Fruit fly (Drosophila melanogaster) whole organism, embryonic: ENCODE data around the gene shd.

Source experiments
- Bteb2 ChIP-seq: fragments of 200-800 bp; sonication (Bioruptor generic); optimal IDR thresholded peaks from 2 replicates; lab custom pipeline; 2016; ENCODE audit warnings: missing biosample characterization, missing genetic modification characterization
- CG10147 ChIP-seq: fragments of 200-800 bp; sonication (Bioruptor generic); optimal IDR thresholded peaks from 2 replicates; lab custom pipeline; 2019; ENCODE audit warnings: missing biosample characterization, mild to moderate bottlenecking, missing genetic modification characterization, moderate library complexity
- CG10267 ChIP-seq: fragments of 200-800 bp; sonication (Bioruptor generic); optimal IDR thresholded peaks from 2 replicates; lab custom pipeline; 2018; ENCODE audit warnings: missing biosample characterization, mild to moderate bottlenecking, missing genetic modification characterization, moderate library complexity
- CG10462 ChIP-seq: fragments of 200-800 bp; sonication (Bioruptor generic); optimal IDR thresholded peaks from 2 replicates; lab custom pipeline; 2016; ENCODE audit warnings: missing biosample characterization, missing genetic modification characterization
- CG12769 ChIP-seq: fragments of 200-800 bp; sonication (Bioruptor generic); optimal IDR thresholded peaks from 2 replicates; lab custom pipeline; 2019; ENCODE audit warnings: missing biosample characterization, mild to moderate bottlenecking, missing genetic modification characterization, moderate library complexity
- CG13894 ChIP-seq: fragments of 200-800 bp; sonication (Bioruptor generic); optimal IDR thresholded peaks from 3 replicates; lab custom pipeline; 2018; ENCODE audit warnings: missing biosample characterization, mild to moderate bottlenecking, missing genetic modification characterization, moderate library complexity
- CG14667 ChIP-seq: fragments of 200-800 bp; sonication (Bioruptor generic); IDR thresholded peaks from 2 replicates; pipeline ENCODE4 v1.3.6; 2022; ENCODE audit warnings: missing biosample characterization, missing genetic modification characterization
- CG17385 ChIP-seq: fragments of 200-800 bp; sonication (Bioruptor generic); optimal IDR thresholded peaks from 3 replicates; lab custom pipeline; 2018; ENCODE audit warnings: missing biosample characterization, mild to moderate bottlenecking, missing genetic modification characterization
- CG17612 ChIP-seq: fragments of 200-800 bp; sonication (Bioruptor generic); IDR thresholded peaks from 2 replicates; pipeline ENCODE4 v1.3.6; 2022; ENCODE audit warnings: missing biosample characterization, missing genetic modification characterization
- CG2202 ChIP-seq: fragments of 200-800 bp; sonication (Bioruptor generic); optimal IDR thresholded peaks from 2 replicates; lab custom pipeline; 2018; ENCODE audit warnings: missing biosample characterization, mild to moderate bottlenecking, missing genetic modification characterization
- CG30020 ChIP-seq: fragments of 200-800 bp; optimal IDR thresholded peaks from 2 replicates; lab custom pipeline; 2019; ENCODE audit warnings: missing biosample characterization, mild to moderate bottlenecking, missing genetic modification characterization, moderate library complexity
- CG3065 ChIP-seq: fragments of 200-800 bp; sonication (Bioruptor generic); optimal IDR thresholded peaks from 2 replicates; lab custom pipeline; 2016; ENCODE audit warnings: missing biosample characterization, missing genetic modification characterization
- CG33213 ChIP-seq: fragments of 200-800 bp; sonication (Bioruptor generic); optimal IDR thresholded peaks from 3 replicates; lab custom pipeline; 2016; ENCODE audit warnings: missing biosample characterization, missing genetic modification characterization
- CG33557 ChIP-seq: fragments of 200-800 bp; sonication (Bioruptor generic); optimal IDR thresholded peaks from 2 replicates; lab custom pipeline; 2019; ENCODE audit warnings: missing biosample characterization, mild to moderate bottlenecking, missing genetic modification characterization, moderate library complexity
- CG3407 ChIP-seq: fragments of 200-800 bp; sonication (Bioruptor generic); optimal IDR thresholded peaks from 2 replicates; lab custom pipeline; 2018; ENCODE audit warnings: missing biosample characterization, mild to moderate bottlenecking, missing genetic modification characterization
- CG4707 ChIP-seq: fragments of 200-800 bp; sonication (Bioruptor generic); optimal IDR thresholded peaks from 2 replicates; lab custom pipeline; 2018; ENCODE audit warnings: missing biosample characterization, mild to moderate bottlenecking, missing genetic modification characterization, moderate library complexity
- CG4820 ChIP-seq: fragments of 200-800 bp; sonication (Bioruptor generic); optimal IDR thresholded peaks from 3 replicates; lab custom pipeline; 2016; ENCODE audit warnings: missing biosample characterization, missing genetic modification characterization
- CG7987 ChIP-seq: fragments of 200-800 bp; sonication (Bioruptor generic); optimal IDR thresholded peaks from 2 replicates; lab custom pipeline; 2018; ENCODE audit warnings: missing biosample characterization, mild to moderate bottlenecking, missing genetic modification characterization, moderate library complexity
- CG8281 ChIP-seq: fragments of 200-800 bp; sonication (Bioruptor generic); optimal IDR thresholded peaks from 2 replicates; lab custom pipeline; 2018; ENCODE audit warnings: missing biosample characterization, mild to moderate bottlenecking, missing genetic modification characterization, moderate library complexity
- CG8388 ChIP-seq: fragments of 200-800 bp; sonication (Bioruptor generic); optimal IDR thresholded peaks from 2 replicates; lab custom pipeline; 2019; ENCODE audit warnings: missing biosample characterization, mild to moderate bottlenecking, missing genetic modification characterization, moderate library complexity
- CG9215 ChIP-seq: fragments of 200-800 bp; sonication (Bioruptor generic); IDR thresholded peaks from 2 replicates; pipeline ENCODE4 v1.3.6; 2022; ENCODE audit warnings: missing biosample characterization, missing genetic modification characterization
- CG9797 ChIP-seq: fragments of 200-800 bp; sonication (Bioruptor generic); optimal IDR thresholded peaks from 3 replicates; lab custom pipeline; 2018; ENCODE audit warnings: missing biosample characterization, mild to moderate bottlenecking, missing genetic modification characterization
- Gsc ChIP-seq: fragments of 200-800 bp; sonication (Bioruptor generic); IDR thresholded peaks from 2 replicates; pipeline ENCODE4 v1.3.6; 2022; ENCODE audit warnings: missing biosample characterization, missing genetic modification characterization
- Hey ChIP-seq: fragments of 200-800 bp; sonication (Bioruptor generic); optimal IDR thresholded peaks from 3 replicates; lab custom pipeline; 2018; ENCODE audit warnings: missing biosample characterization, mild to moderate bottlenecking, missing genetic modification characterization
- PHDP ChIP-seq: fragments of 200-800 bp; sonication (Bioruptor generic); optimal IDR thresholded peaks from 3 replicates; lab custom pipeline; 2018; ENCODE audit warnings: missing biosample characterization, mild to moderate bottlenecking, missing genetic modification characterization, moderate library complexity
- Side ChIP-seq: fragments of 200-800 bp; sonication (Bioruptor generic); optimal IDR thresholded peaks from 2 replicates; lab custom pipeline; 2016; ENCODE audit warnings: missing biosample characterization, missing genetic modification characterization
- Six4 ChIP-seq: fragments of 200-800 bp; sonication (Bioruptor generic); optimal IDR thresholded peaks from 2 replicates; lab custom pipeline; 2016; ENCODE audit warnings: missing biosample characterization, missing genetic modification characterization
- Vsx1 ChIP-seq: fragments of 200-800 bp; sonication (Bioruptor generic); optimal IDR thresholded peaks from 2 replicates; lab custom pipeline; 2017; ENCODE audit warnings: missing biosample characterization, mild to moderate bottlenecking, missing genetic modification characterization, missing genetic modification reagents
- ac ChIP-seq: fragments of 200-800 bp; sonication (Bioruptor generic); optimal IDR thresholded peaks from 3 replicates; lab custom pipeline; 2017; ENCODE audit warnings: missing biosample characterization, mild to moderate bottlenecking, missing genetic modification characterization
- ase ChIP-seq: fragments of 200-800 bp; sonication (Bioruptor generic); IDR thresholded peaks from 3 replicates; pipeline ENCODE4 v1.3.6; 2022; ENCODE audit warnings: missing biosample characterization, missing genetic modification characterization
- ato ChIP-seq: fragments of 200-800 bp; sonication (Bioruptor generic); IDR thresholded peaks from 2 replicates; pipeline ENCODE4 v1.3.6; 2022; ENCODE audit warnings: missing biosample characterization, missing genetic modification characterization; ENCODE audit not compliant: partially characterized antibody
- bcd ChIP-seq: fragments of 200-800 bp; sonication (Bioruptor generic); optimal IDR thresholded peaks from 2 replicates; lab custom pipeline; 2017; ENCODE audit warnings: missing biosample characterization, mild to moderate bottlenecking, missing genetic modification characterization
- chm ChIP-seq: fragments of 200-800 bp; sonication (Bioruptor generic); IDR thresholded peaks from 2 replicates; pipeline ENCODE4 v1.3.6; 2022; ENCODE audit warnings: missing biosample characterization, missing genetic modification characterization
- crc ChIP-seq: fragments of 200-800 bp; sonication (Bioruptor generic); optimal IDR thresholded peaks from 2 replicates; lab custom pipeline; 2016; ENCODE audit warnings: missing biosample characterization, missing genetic modification characterization
- crol ChIP-seq: fragments of 200-800 bp; sonication (Bioruptor generic); IDR thresholded peaks from 2 replicates; pipeline ENCODE4 v1.3.6; 2022; ENCODE audit warnings: missing biosample characterization, missing genetic modification characterization
- dmrt99B ChIP-seq: fragments of 200-800 bp; sonication (Bioruptor generic); optimal IDR thresholded peaks from 2 replicates; lab custom pipeline; 2018; ENCODE audit warnings: missing biosample characterization, mild to moderate bottlenecking, missing genetic modification characterization, moderate library complexity
- dysf ChIP-seq: fragments of 200-800 bp; sonication (Bioruptor generic); IDR thresholded peaks from 3 replicates; pipeline ENCODE4 v1.3.6; 2022; ENCODE audit warnings: missing biosample characterization, missing genetic modification characterization
- ewg ChIP-seq: fragments of 200-800 bp; sonication (Bioruptor generic); optimal IDR thresholded peaks from 3 replicates; lab custom pipeline; 2017; ENCODE audit warnings: mild to moderate bottlenecking, missing biosample characterization, missing genetic modification reagents, missing genetic modification characterization
- fd64A ChIP-seq: fragments of 200-800 bp; sonication (Bioruptor generic); optimal IDR thresholded peaks from 3 replicates; lab custom pipeline; 2018; ENCODE audit warnings: missing biosample characterization, mild to moderate bottlenecking, missing genetic modification characterization
- grau ChIP-seq: fragments of 200-800 bp; optimal IDR thresholded peaks from 3 replicates; lab custom pipeline; 2019; ENCODE audit warnings: missing biosample characterization, mild to moderate bottlenecking, missing genetic modification characterization, moderate library complexity
- gsb ChIP-seq: fragments of 200-800 bp; sonication (Bioruptor generic); IDR thresholded peaks from 2 replicates; pipeline ENCODE4 v1.3.6; 2022; ENCODE audit warnings: missing biosample characterization, missing genetic modification characterization
- hb ChIP-seq: fragments of 200-800 bp; sonication (Bioruptor generic); IDR thresholded peaks from 3 replicates; pipeline ENCODE4 v1.3.6; 2022; ENCODE audit warnings: missing biosample characterization, missing genetic modification characterization; ENCODE audit not compliant: partially characterized antibody
- jing ChIP-seq: fragments of 200-800 bp; sonication (Bioruptor generic); optimal IDR thresholded peaks from 2 replicates; lab custom pipeline; 2018; ENCODE audit warnings: missing biosample characterization, mild to moderate bottlenecking, missing genetic modification characterization
- ken ChIP-seq: fragments of 200-800 bp; sonication (Bioruptor generic); IDR thresholded peaks from 3 replicates; pipeline ENCODE4 v1.3.6; 2022; ENCODE audit warnings: missing biosample characterization, missing genetic modification characterization
- kni ChIP-seq: fragments of 200-800 bp; sonication (Bioruptor generic); optimal IDR thresholded peaks from 3 replicates; lab custom pipeline; 2017; ENCODE audit warnings: mild to moderate bottlenecking, missing biosample characterization, missing genetic modification reagents, missing genetic modification characterization
- mirr ChIP-seq: fragments of 200-800 bp; sonication (Bioruptor generic); optimal IDR thresholded peaks from 3 replicates; lab custom pipeline; 2018; ENCODE audit warnings: missing biosample characterization, mild to moderate bottlenecking, missing genetic modification characterization
- onecut ChIP-seq: fragments of 200-800 bp; sonication (Bioruptor generic); IDR thresholded peaks from 2 replicates; pipeline ENCODE4 v1.3.6; 2022; ENCODE audit warnings: missing biosample characterization, missing genetic modification characterization
- pan ChIP-seq, 4 experiments: fragments of >200 bp in 3 of 4; fragments of 200-800 bp in 1 of 4; sonication (Bioruptor generic) in 1 of 4; optimal IDR thresholded peaks in 3 of 4; IDR thresholded peaks in 1 of 4; 2 replicates each; pipeline versions ENCODE4 v1.3.6 to Lab custom; 2017 to 2022; ENCODE audit warnings: missing biosample characterization in 2 of 4, missing genetic modification characterization in 2 of 4, mixed read lengths in 1 of 4
- pho ChIP-seq: fragments of 200-800 bp; sonication (Bioruptor generic); optimal IDR thresholded peaks from 2 replicates; lab custom pipeline; 2016; ENCODE audit warnings: missing biosample characterization, missing genetic modification characterization
- sr ChIP-seq: fragments of 200-800 bp; sonication (Bioruptor generic); IDR thresholded peaks from 3 replicates; pipeline ENCODE4 v1.3.6; 2022; ENCODE audit warnings: missing biosample characterization, missing genetic modification characterization
- vvl ChIP-seq: fragments of 200-800 bp; sonication (Bioruptor generic); IDR thresholded peaks from 2 replicates; pipeline ENCODE4 v1.3.6; 2022; ENCODE audit warnings: missing biosample characterization, missing genetic modification characterization

Gene shd

DNA sequence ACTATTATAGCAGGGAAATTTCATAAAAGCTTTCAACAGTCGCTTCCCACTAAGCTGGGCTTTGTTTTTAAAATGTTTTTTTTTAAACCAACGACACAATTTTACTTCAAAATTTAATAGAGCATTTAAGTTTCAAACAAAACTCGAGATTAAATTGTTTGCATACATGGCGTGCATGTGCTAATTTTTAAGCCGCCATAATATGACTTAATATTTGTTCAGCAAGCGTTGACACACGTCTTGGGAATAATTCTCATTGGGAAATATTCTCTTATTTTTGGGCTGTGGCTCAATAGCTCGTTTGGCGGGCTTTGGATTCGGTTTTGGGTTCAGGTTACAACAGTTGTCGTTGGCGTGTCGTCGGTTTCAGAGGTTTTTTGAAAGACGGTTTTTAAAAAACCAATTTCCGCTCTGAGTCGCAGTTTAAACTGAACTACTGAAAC lies 8.2 kb downstream of the shd start, which contains the start of gene CG9628:
Gene CG9628, plus strand, starts transcription at position 340 of the 443 bp plus-strand sequence.
- no peak for TF ChIP-seq CG17612
- TF ChIP-seq CG3407 (GFP tag; lab: Kevin White, UChicago): no peak
- TF ChIP-seq CG33213 (GFP tag; lab: Kevin White, UChicago): no peak
- TF ChIP-seq CG2202: no peak
- no peak for TF ChIP-seq CG8388 (GFP tag; lab: Kevin White, UChicago)
- TF ChIP-seq CG13894 (tag; lab: Kevin White, UChicago): peak; percentile 33
- peak; percentile 57 for TF ChIP-seq kni
- no peak for TF ChIP-seq CG4820 (GFP tag; lab: Kevin White, UChicago)
- no peak for TF ChIP-seq CG10147 (GFP tag; lab: Kevin White, UChicago)
- TF ChIP-seq Vsx1 (GFP tag; lab: Kevin White, UChicago): no peak
- TF ChIP-seq CG8281 (tag; lab: Kevin White, UChicago): no peak
- no peak for TF ChIP-seq gsb (GFP tag; lab: Robert Waterston, UW)
- TF ChIP-seq CG9215 (GFP tag; lab: Robert Waterston, UW): no peak
- TF ChIP-seq mirr (GFP tag; lab: Kevin White, UChicago): no peak
- TF ChIP-seq PHDP: no peak
- TF ChIP-seq crc (GFP tag; lab: Kevin White, UChicago): no peak
- TF ChIP-seq crol (GFP tag; lab: Robert Waterston, UW): no peak
- TF ChIP-seq ewg (GFP tag; lab: Kevin White, UChicago): no peak
- TF ChIP-seq CG10462 (GFP tag; lab: Kevin White, UChicago): no peak
- no peak for TF ChIP-seq pan (optimal IDR thresholded peaks at IDR 0.05; lab: Kevin White, UChicago)
- peak in 1 of 2 experiments; percentile 69 for TF ChIP-seq pan (GFP tag; optimal IDR thresholded peaks at IDR 0.05 in 1 of 2, IDR thresholded peaks at IDR 0.05 in 1 of 2)
- TF ChIP-seq grau (tag; lab: Kevin White, UChicago): no peak
- TF ChIP-seq Side (GFP tag; lab: Kevin White, UChicago): no peak
- peak; percentile 55 for TF ChIP-seq vvl
- no peak for TF ChIP-seq hb (GFP tag; lab: Robert Waterston, UW)
- TF ChIP-seq ac (GFP tag; lab: Kevin White, UChicago): no peak
- no peak for TF ChIP-seq pho (GFP tag; lab: Kevin White, UChicago)
- TF ChIP-seq CG10267 (tag; lab: Kevin White, UChicago): peak; percentile 23
- no peak for TF ChIP-seq ato (GFP tag; lab: Robert Waterston, UW)
- no peak for TF ChIP-seq CG14667 (GFP tag; lab: Robert Waterston, UW)
- TF ChIP-seq CG3065 (GFP tag; lab: Kevin White, UChicago): no peak
- TF ChIP-seq CG7987: peak; percentile 36
- TF ChIP-seq CG30020: no peak
- TF ChIP-seq ase (GFP tag; lab: Robert Waterston, UW): no peak
- TF ChIP-seq ken (GFP tag; lab: Robert Waterston, UW): no peak
- no peak for TF ChIP-seq sr (GFP tag; lab: Robert Waterston, UW)
- TF ChIP-seq CG17385 (GFP tag; lab: Kevin White, UChicago): no peak
- no peak for TF ChIP-seq bcd (GFP tag; lab: Kevin White, UChicago)
- TF ChIP-seq Hey (tag; lab: Kevin White, UChicago): no peak
- TF ChIP-seq fd64A: no peak
- no peak for TF ChIP-seq Bteb2 (GFP tag; lab: Kevin White, UChicago)
- peak; percentile 22 for TF ChIP-seq Six4 (GFP tag; lab: Kevin White, UChicago)
- TF ChIP-seq dmrt99B (tag; lab: Kevin White, UChicago): peak; percentile 15
- no peak for TF ChIP-seq CG33557 (GFP tag; lab: Kevin White, UChicago)
- no peak for TF ChIP-seq CG4707 (GFP tag; lab: Kevin White, UChicago)
- TF ChIP-seq dysf (GFP tag; lab: Robert Waterston, UW): no peak
- TF ChIP-seq jing: no peak
- no peak for TF ChIP-seq Gsc
- TF ChIP-seq onecut (GFP tag; lab: Robert Waterston, UW): no peak
- no peak for TF ChIP-seq CG12769 (tag; lab: Kevin White, UChicago)
- no peak for TF ChIP-seq CG9797
- 0 out of 2 replicates have a peak, but pooled peaks have one; percentile 41 for TF ChIP-seq chm (GFP tag; lab: Robert Waterston, UW)
